Fruit fly (Drosophila melanogaster) whole organism, embryonic: ENCODE results near the gene CG42258.

Source experiments
- Adf1 ChIP-seq: fragments of 200-800 bp; sonication (Bioruptor generic); IDR thresholded peaks from 2 replicates; pipeline ENCODE4 v1.3.6; 2022; ENCODE audit warnings: missing biosample characterization, missing genetic modification characterization
- Awh ChIP-seq: fragments of 200-800 bp; sonication (Bioruptor generic); IDR thresholded peaks from 2 replicates; pipeline ENCODE4, ENCODE4 v1.3.6; 2022; ENCODE audit warnings: missing biosample characterization, missing genetic modification characterization
- BEAF-32 ChIP-seq: fragments of 200-800 bp; sonication (Bioruptor generic); optimal IDR thresholded peaks from 3 replicates; lab custom pipeline; 2017; ENCODE audit warnings: missing biosample characterization, missing genetic modification characterization, mild to moderate bottlenecking, moderate library complexity, missing genetic modification reagents
- CG10565 ChIP-seq: fragments of 200-800 bp; sonication (Bioruptor generic); optimal IDR thresholded peaks from 3 replicates; lab custom pipeline; 2016; ENCODE audit warnings: missing biosample characterization, mild to moderate bottlenecking, missing genetic modification characterization
- CG11504 ChIP-seq: fragments of 200-800 bp; sonication (Bioruptor generic); optimal IDR thresholded peaks from 3 replicates; lab custom pipeline; 2019; ENCODE audit warnings: missing biosample characterization, mild to moderate bottlenecking, missing genetic modification characterization, moderate library complexity
- CG12769 ChIP-seq: fragments of 200-800 bp; sonication (Bioruptor generic); optimal IDR thresholded peaks from 2 replicates; lab custom pipeline; 2019; ENCODE audit warnings: missing biosample characterization, mild to moderate bottlenecking, missing genetic modification characterization, moderate library complexity
- CG13296 ChIP-seq: fragments of 200-800 bp; sonication (Bioruptor generic); optimal IDR thresholded peaks from 3 replicates; lab custom pipeline; 2018; ENCODE audit warnings: missing biosample characterization, mild to moderate bottlenecking, missing genetic modification characterization
- CG13424 ChIP-seq: fragments of 200-800 bp; sonication (Bioruptor generic); optimal IDR thresholded peaks from 2 replicates; lab custom pipeline; 2019; ENCODE audit warnings: missing biosample characterization, mild to moderate bottlenecking, missing genetic modification characterization, moderate library complexity
- CG1529 ChIP-seq: fragments of 200-800 bp; sonication (Bioruptor generic); optimal IDR thresholded peaks from 3 replicates; lab custom pipeline; 2018; ENCODE audit warnings: missing biosample characterization, missing genetic modification characterization
- CG15514 ChIP-seq: fragments of 200-800 bp; sonication (Bioruptor generic); optimal IDR thresholded peaks from 3 replicates; lab custom pipeline; 2017; ENCODE audit warnings: missing biosample characterization, missing genetic modification characterization, mild to moderate bottlenecking, moderate library complexity, missing genetic modification reagents
- CG16813 ChIP-seq: fragments of 200-800 bp; sonication (Bioruptor generic); IDR thresholded peaks from 3 replicates; pipeline ENCODE4 v1.3.6; 2022; ENCODE audit warnings: missing biosample characterization, missing genetic modification characterization; ENCODE audit not compliant: partially characterized antibody
- CG17385 ChIP-seq: fragments of 200-800 bp; sonication (Bioruptor generic); optimal IDR thresholded peaks from 3 replicates; lab custom pipeline; 2018; ENCODE audit warnings: missing biosample characterization, mild to moderate bottlenecking, missing genetic modification characterization
- CG18262 ChIP-seq: fragments of 200-800 bp; optimal IDR thresholded peaks from 3 replicates; lab custom pipeline; 2019; ENCODE audit warnings: missing biosample characterization, mild to moderate bottlenecking, missing genetic modification characterization, moderate library complexity
- CG18599 ChIP-seq: fragments of 200-800 bp; sonication (Bioruptor generic); optimal IDR thresholded peaks from 3 replicates; lab custom pipeline; 2017; ENCODE audit warnings: missing biosample characterization, missing genetic modification characterization, mild to moderate bottlenecking, moderate library complexity, missing genetic modification reagents
- CG2120 ChIP-seq: fragments of 200-800 bp; sonication (Bioruptor generic); optimal IDR thresholded peaks from 3 replicates; lab custom pipeline; 2016; ENCODE audit warnings: missing biosample characterization, missing genetic modification characterization
- CG31388 ChIP-seq: fragments of 200-800 bp; sonication (Bioruptor generic); optimal IDR thresholded peaks from 2 replicates; lab custom pipeline; 2016; ENCODE audit warnings: missing biosample characterization, missing genetic modification characterization
- CG3281 ChIP-seq: fragments of 200-800 bp; sonication (Bioruptor generic); optimal IDR thresholded peaks from 3 replicates; lab custom pipeline; 2017; ENCODE audit warnings: missing biosample characterization, mild to moderate bottlenecking, missing genetic modification characterization
- CG4730 ChIP-seq: fragments of 200-800 bp; sonication (Bioruptor generic); IDR thresholded peaks from 2 replicates; pipeline ENCODE4 v1.3.6; 2022; ENCODE audit warnings: missing biosample characterization, missing genetic modification characterization
- CG8478 ChIP-seq: fragments of >200 bp; optimal IDR thresholded peaks from 2 replicates; lab custom pipeline; 2018
- CG9437 ChIP-seq: fragments of 200-800 bp; sonication (Bioruptor generic); optimal IDR thresholded peaks from 2 replicates; lab custom pipeline; 2018; ENCODE audit warnings: missing biosample characterization, mild to moderate bottlenecking, missing genetic modification characterization
- CG9932 ChIP-seq: fragments of 200-800 bp; sonication (Bioruptor generic); IDR thresholded peaks from 2 replicates; pipeline ENCODE4 v1.3.6; 2022; ENCODE audit warnings: missing biosample characterization, missing genetic modification characterization
- CoRest ChIP-seq: fragments of 200-800 bp; sonication (Bioruptor generic); optimal IDR thresholded peaks from 3 replicates; lab custom pipeline; 2018; ENCODE audit warnings: missing biosample characterization, mild to moderate bottlenecking, missing genetic modification characterization, moderate library complexity
- Dad ChIP-seq: fragments of 200-800 bp; sonication (Bioruptor generic); optimal IDR thresholded peaks from 3 replicates; lab custom pipeline; 2016; ENCODE audit warnings: missing biosample characterization, missing genetic modification characterization
- Dip2 ChIP-seq: fragments of 200-800 bp; sonication (Bioruptor generic); IDR thresholded peaks from 2 replicates; pipeline ENCODE4 v1.3.6; 2022; ENCODE audit warnings: missing biosample characterization, missing genetic modification characterization
- Eip74EF ChIP-seq, 2 experiments: fragments of 200-800 bp in 1 of 2; fragments of >200 bp in 1 of 2; sonication (Bioruptor generic) in 1 of 2; optimal IDR thresholded peaks; 2 replicates each; lab custom pipeline; 2017 to 2019; ENCODE audit warnings: missing biosample characterization in 2 of 2, missing genetic modification characterization in 2 of 2, mild to moderate bottlenecking in 1 of 2, moderate library complexity in 1 of 2
- Fer1 ChIP-seq: fragments of 200-800 bp; sonication (Bioruptor generic); optimal IDR thresholded peaks from 2 replicates; lab custom pipeline; 2017; ENCODE audit warnings: missing biosample characterization, mild to moderate bottlenecking, missing genetic modification characterization
- HHEX ChIP-seq: fragments of 200-800 bp; sonication (Bioruptor generic); optimal IDR thresholded peaks from 3 replicates; lab custom pipeline; 2017; ENCODE audit warnings: missing biosample characterization, mild to moderate bottlenecking, missing genetic modification characterization, missing genetic modification reagents
- HmgZ ChIP-seq: fragments of 200-800 bp; sonication (Bioruptor generic); optimal IDR thresholded peaks from 2 replicates; lab custom pipeline; 2018; ENCODE audit warnings: missing biosample characterization, mild to moderate bottlenecking, missing genetic modification characterization
- NFAT ChIP-seq: fragments of 200-800 bp; sonication (Bioruptor generic); IDR thresholded peaks from 2 replicates; pipeline ENCODE4 v1.3.6; 2022; ENCODE audit warnings: missing biosample characterization, missing genetic modification characterization
- NfI ChIP-seq: fragments of 200-800 bp; sonication (Bioruptor generic); optimal IDR thresholded peaks from 3 replicates; lab custom pipeline; 2018; ENCODE audit warnings: missing biosample characterization, mild to moderate bottlenecking, missing genetic modification characterization, moderate library complexity
- Oli ChIP-seq: fragments of 200-800 bp; sonication (Bioruptor generic); optimal IDR thresholded peaks from 2 replicates; lab custom pipeline; 2018; ENCODE audit warnings: missing biosample characterization, mild to moderate bottlenecking, missing genetic modification characterization, moderate library complexity
- Ravus ChIP-seq: fragments of 200-800 bp; sonication (Bioruptor generic); IDR thresholded peaks from 2 replicates; pipeline ENCODE4 v1.3.6; 2022; ENCODE audit warnings: missing biosample characterization, missing genetic modification characterization
- Rx ChIP-seq: fragments of 200-800 bp; sonication (Bioruptor generic); IDR thresholded peaks from 2 replicates; pipeline ENCODE4 v1.3.6; 2022; ENCODE audit warnings: missing biosample characterization, missing genetic modification characterization
- Sox100B ChIP-seq: fragments of 200-800 bp; sonication (Bioruptor generic); optimal IDR thresholded peaks from 3 replicates; lab custom pipeline; 2018; ENCODE audit warnings: missing biosample characterization, mild to moderate bottlenecking, missing genetic modification characterization
- abd-A ChIP-seq: fragments of 200-800 bp; sonication (Bioruptor generic); optimal IDR thresholded peaks from 3 replicates; lab custom pipeline; 2019; ENCODE audit warnings: missing biosample characterization, mild to moderate bottlenecking, missing genetic modification characterization, moderate library complexity
- ac ChIP-seq: fragments of 200-800 bp; sonication (Bioruptor generic); optimal IDR thresholded peaks from 3 replicates; lab custom pipeline; 2017; ENCODE audit warnings: missing biosample characterization, mild to moderate bottlenecking, missing genetic modification characterization
- bcd ChIP-seq: fragments of 200-800 bp; sonication (Bioruptor generic); optimal IDR thresholded peaks from 2 replicates; lab custom pipeline; 2017; ENCODE audit warnings: missing biosample characterization, mild to moderate bottlenecking, missing genetic modification characterization
- bsh ChIP-seq, 2 experiments: fragments of 200-800 bp; sonication (Bioruptor generic); optimal IDR thresholded peaks; 2 replicates each; lab custom pipeline; 2017 to 2018; ENCODE audit warnings: mild to moderate bottlenecking in 2 of 2, missing biosample characterization in 2 of 2, missing genetic modification characterization in 2 of 2, moderate library complexity in 1 of 2
- cg ChIP-seq: fragments of 200-800 bp; sonication (Bioruptor generic); optimal IDR thresholded peaks from 3 replicates; lab custom pipeline; 2019; ENCODE audit warnings: missing biosample characterization, mild to moderate bottlenecking, missing genetic modification characterization, moderate library complexity
- chinmo ChIP-seq: fragments of 200-800 bp; sonication (Bioruptor generic); IDR thresholded peaks from 4 replicates; pipeline ENCODE4 v1.3.6; 2022; ENCODE audit warnings: missing biosample characterization, missing genetic modification characterization; ENCODE audit not compliant: partially characterized antibody
- ci ChIP-seq: fragments of 200-800 bp; sonication (Bioruptor generic); IDR thresholded peaks from 3 replicates; pipeline ENCODE4 v1.3.6; 2022; ENCODE audit warnings: missing biosample characterization, missing genetic modification characterization
- crp ChIP-seq, 2 experiments: fragments of 200-800 bp; sonication (Bioruptor generic); optimal IDR thresholded peaks; 2 replicates in 1 of 2; 3 replicates in 1 of 2; lab custom pipeline; 2017; ENCODE audit warnings: missing biosample characterization in 2 of 2, missing genetic modification characterization in 2 of 2, mild to moderate bottlenecking in 1 of 2, moderate library complexity in 1 of 2
- eve ChIP-seq, 2 experiments: fragments of >200 bp; optimal IDR thresholded peaks; 2 replicates each; lab custom pipeline; 2017; ENCODE audit warnings: missing biosample characterization in 2 of 2, missing genetic modification characterization in 2 of 2
- fd96Cb ChIP-seq: fragments of 200-800 bp; sonication (Bioruptor generic); optimal IDR thresholded peaks from 2 replicates; lab custom pipeline; 2018; ENCODE audit warnings: missing biosample characterization, mild to moderate bottlenecking, missing genetic modification characterization, moderate library complexity
- ftz-f1 ChIP-seq: fragments of 200-800 bp; sonication (Bioruptor generic); optimal IDR thresholded peaks from 2 replicates; lab custom pipeline; 2016; ENCODE audit warnings: missing biosample characterization, missing genetic modification characterization
- nom ChIP-seq: fragments of 200-800 bp; sonication (Bioruptor generic); optimal IDR thresholded peaks from 2 replicates; lab custom pipeline; 2017; ENCODE audit warnings: missing biosample characterization, missing genetic modification characterization, mild to moderate bottlenecking, moderate library complexity, missing genetic modification reagents
- run ChIP-seq: fragments of 200-800 bp; sonication (Bioruptor generic); optimal IDR thresholded peaks from 3 replicates; lab custom pipeline; 2018; ENCODE audit warnings: missing biosample characterization, mild to moderate bottlenecking, missing genetic modification characterization
- sd ChIP-seq: fragments of 200-800 bp; sonication (Bioruptor generic); optimal IDR thresholded peaks from 3 replicates; lab custom pipeline; 2018; ENCODE audit warnings: missing biosample characterization, mild to moderate bottlenecking, missing genetic modification characterization, moderate library complexity
- sob ChIP-seq: fragments of 200-800 bp; sonication (Bioruptor generic); IDR thresholded peaks from 2 replicates; pipeline ENCODE4 v1.3.6; 2022; ENCODE audit warnings: missing biosample characterization, missing genetic modification characterization

The CG42258 gene

DNA sequence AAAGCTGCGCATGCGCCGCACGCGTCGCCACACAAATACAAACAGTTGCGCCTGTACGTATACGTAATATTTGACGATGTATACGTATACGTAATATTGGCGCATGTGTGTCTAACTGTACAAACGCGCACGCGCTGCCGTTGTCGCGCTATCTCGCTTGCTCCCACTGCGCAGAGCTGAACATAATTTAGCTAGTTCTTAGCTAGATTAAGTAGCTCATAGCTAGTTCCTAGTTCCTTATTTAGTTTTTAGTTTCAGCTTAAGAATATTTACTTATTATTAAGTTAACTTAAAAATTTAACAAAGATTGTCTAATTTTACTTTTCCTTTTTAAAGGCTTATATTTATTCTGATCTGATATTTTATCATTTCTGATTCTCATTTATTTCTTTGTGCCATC, 17.0 kb downstream of the CG42258 start (continued):
- TF ChIP-seq CG18599 (GFP tag; lab: Kevin White, UChicago) (peak; percentile 34), fd96Cb (tag; lab: Kevin White, UChicago) (peak; percentile 12), CG10565 (GFP tag; lab: Kevin White, UChicago) (no peak), CG4730 (no peak), ac (GFP tag; lab: Kevin White, UChicago) (no peak), CG16813 (GFP tag; lab: Robert Waterston, UW) (no peak), CG11504 (peak; percentile 52), eve (GFP tag; optimal IDR thresholded peaks at IDR 0.05; lab: Kevin White, UChicago) (no peak), Ravus (no peak), Eip74EF (GFP tag; optimal IDR thresholded peaks at IDR 0.05; lab: Kevin White, UChicago) (peak in 1 of 2 experiments; percentile 24), CG3281 (peak; percentile 2), CG9932 (peak; percentile 44; the same call in 1 of the 2 replicates), NfI (GFP tag; lab: Kevin White, UChicago) (peak; percentile 40), cg (GFP tag; lab: Kevin White, UChicago) (peak; percentile 54), Dip2 (GFP tag; lab: Robert Waterston, UW) (no peak), run (no peak), CG18262 (tag; lab: Kevin White, UChicago) (peak; percentile 18), BEAF-32 (GFP tag; lab: Kevin White, UChicago) (no peak), CG17385 (GFP tag; lab: Kevin White, UChicago) (peak; percentile 17), chinmo (peak; percentile 61; the same call in 1 of the 4 replicates), Fer1 (GFP tag; lab: Kevin White, UChicago) (peak; percentile 38), bcd (no peak), bsh (GFP tag; optimal IDR thresholded peaks at IDR 0.05; lab: Kevin White, UChicago) (peak in 1 of 2 experiments; percentile 16), CG13296 (GFP tag; lab: Kevin White, UChicago) (peak; percentile 8), ci (GFP tag; lab: Robert Waterston, UW) (peak; percentile 36; the same call in 1 of the 3 replicates), CG13424 (tag; lab: Kevin White, UChicago) (peak; percentile 44), CG8478 (lab: Kevin White, UChicago) (no peak), CG31388 (no peak), Sox100B (peak; percentile 45), NFAT (GFP tag; lab: Robert Waterston, UW) (no peak), CG12769 (tag; lab: Kevin White, UChicago) (no peak), crp (GFP tag; optimal IDR thresholded peaks at IDR 0.05; lab: Kevin White, UChicago) (no peak), CG15514 (GFP tag; lab: Kevin White, UChicago) (peak; percentile 15), CG1529 (no peak), nom (GFP tag; lab: Kevin White, UChicago) (no peak), ftz-f1 (GFP tag; lab: Kevin White, UChicago) (no peak), Adf1 (GFP tag; lab: Robert Waterston, UW) (peak; percentile 28; the same call in 1 of the 2 replicates), Awh (GFP tag; lab: Robert Waterston, UW) (no peak), Rx (no peak), sob (GFP tag; lab: Robert Waterston, UW) (0 out of 2 replicates have a peak, but pooled peaks have one; percentile 27), sd (peak; percentile 14), CG2120 (GFP tag; lab: Kevin White, UChicago) (peak; percentile 0), HmgZ (tag; lab: Kevin White, UChicago) (peak; percentile 8), Dad (GFP tag; lab: Kevin White, UChicago) (no peak), Oli (peak; percentile 3), HHEX (GFP tag; lab: Kevin White, UChicago) (peak; percentile 30), CoRest (tag; lab: Kevin White, UChicago) (peak; percentile 48), abd-A (tag; lab: Kevin White, UChicago) (peak; percentile 11), CG9437 (GFP tag; lab: Kevin White, UChicago) (peak; percentile 35)
